Fruit fly (Drosophila melanogaster) whole organism, wandering third instar larva: ENCODE results near the gene Fadd.

ENCODE experiments used
- CrebA ChIP-seq: fragments of 200-800 bp; sonication (Bioruptor generic); optimal IDR thresholded peaks from 2 replicates; lab custom pipeline; 2016; ENCODE audit warnings: missing biosample characterization, mild to moderate bottlenecking, missing genetic modification characterization, borderline replicate concordance
- Dfd ChIP-seq: fragments of >200 bp; optimal IDR thresholded peaks from 2 replicates; lab custom pipeline; 2017; ENCODE audit warnings: missing biosample characterization, missing genetic modification characterization
- Hr78 ChIP-seq: fragments of >200 bp; optimal IDR thresholded peaks from 2 replicates; lab custom pipeline; 2017; ENCODE audit warnings: missing biosample characterization, missing genetic modification characterization
- br ChIP-seq: fragments of 200-800 bp; sonication (Bioruptor generic); optimal IDR thresholded peaks from 2 replicates; lab custom pipeline; 2016; ENCODE audit warnings: missing biosample characterization, missing genetic modification characterization
- pan ChIP-seq: fragments of >200 bp; optimal IDR thresholded peaks from 2 replicates; lab custom pipeline; 2017

- TF ChIP-seq Hr78 (GFP tag; lab: Kevin White, UChicago), result no peak
- no peak for TF ChIP-seq CrebA (GFP tag; lab: Kevin White, UChicago)
- TF ChIP-seq Dfd (GFP tag; lab: Kevin White, UChicago), result no peak
- no peak for TF ChIP-seq pan
- no peak for TF ChIP-seq br (GFP tag; lab: Kevin White, UChicago)
Measured at dm6 chr3R:22027743-22028099, 6.5 kb upstream of the Fadd start.
